Worm (Caenorhabditis elegans) whole organism, late embryonic: ENCODE measurements around the gene vha-1.

Experiments
- ceh-45 ChIP-seq: fragments of 200-800 bp; sonication (Bioruptor generic); IDR thresholded peaks from 2 replicates; pipeline ENCODE4 v1.3.6; 2022; ENCODE audit warnings: missing genetic modification reagents, missing genetic modification characterization, missing compliant biosample characterization
- dmd-4 ChIP-seq: sonication (generic microtip); optimal IDR thresholded peaks from 2 replicates; lab custom pipeline; 2016; ENCODE audit warnings: borderline replicate concordance, missing genetic modification characterization, missing compliant biosample characterization
- fkh-10 ChIP-seq: fragments of 150-350 bp; optimal IDR thresholded peaks from 2 replicates; lab custom pipeline; 2014; ENCODE audit warnings: missing biosample characterization, missing genetic modification reagents, missing genetic modification characterization
- gmeb-2 ChIP-seq: sonication (generic microtip); optimal IDR thresholded peaks from 2 replicates; lab custom pipeline; 2016; ENCODE audit warnings: missing genetic modification characterization, inconsistent platforms, missing compliant biosample characterization
- pqm-1 ChIP-seq: sonication (generic microtip); optimal IDR thresholded peaks from 2 replicates; lab custom pipeline; 2016; ENCODE audit warnings: missing genetic modification characterization, missing compliant biosample characterization
- rnt-1 ChIP-seq: sonication (generic microtip); optimal IDR thresholded peaks from 2 replicates; lab custom pipeline; 2016; ENCODE audit warnings: missing genetic modification characterization, missing compliant biosample characterization
- sox-2 ChIP-seq: fragments of 200-800 bp; sonication (Bioruptor generic); IDR thresholded peaks from 2 replicates; pipeline ENCODE4 v1.3.6; 2022; ENCODE audit warnings: missing genetic modification reagents, missing genetic modification characterization, missing compliant biosample characterization

DNA sequence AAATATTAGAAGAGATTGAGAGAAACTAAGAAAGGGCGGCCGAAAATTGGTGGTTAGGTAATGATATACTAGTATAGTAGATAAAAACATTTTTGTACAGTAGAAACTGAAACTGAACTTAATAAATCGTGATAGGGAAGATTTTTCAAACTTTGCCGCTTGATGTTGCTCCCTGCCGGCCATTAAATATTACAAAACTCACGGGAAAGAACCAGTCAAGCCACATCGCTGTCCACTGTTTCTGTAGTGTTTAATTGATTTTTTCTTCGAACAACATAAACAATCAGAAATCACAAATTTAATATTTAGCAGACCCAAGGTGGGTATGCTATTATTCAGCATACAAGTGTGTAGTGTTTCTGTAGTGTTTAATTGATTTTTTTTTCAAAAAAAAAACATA lies 30.0 kb upstream of the vha-1 start, which contains the start of gene T05G5.5:
- TF ChIP-seq gmeb-2 (tag; lab: Kevin White, UChicago) (no peak), fkh-10 (GFP tag; lab: Kevin White, UChicago) (no peak), pqm-1 (tag; lab: Kevin White, UChicago) (no peak), rnt-1 (tag; lab: Kevin White, UChicago) (no peak), ceh-45 (GFP tag; lab: Robert Waterston, UW) (no peak), sox-2 (GFP tag; lab: Robert Waterston, UW) (no peak), dmd-4 (tag; lab: Kevin White, UChicago) (no peak)
